Worm (Caenorhabditis elegans): ENCODE results near the gene glb-4.

glb-4 gene

ce11 chrII:11142571-11142970, 31.6 kb upstream of the glb-4 start, which contains the start of gene arrd-6:
Gene arrd-6 (plus strand): TSS chrII:11142739.
- TF ChIP-seq sma-9 (GFP tag; optimal IDR thresholded peaks at IDR 0.05) (no peak), sma-9 (tag; optimal IDR thresholded peaks at IDR 0.05) (no peak), nhr-23 (tag; optimal IDR thresholded peaks at IDR 0.05) (no peak), ztf-4 (tag; optimal IDR thresholded peaks at IDR 0.05) (no peak), Y55F3AM.14 (GFP tag; optimal IDR thresholded peaks at IDR 0.05) (no peak), skn-1 (tag; optimal IDR thresholded peaks at IDR 0.05) (no peak), ztf-11 (tag; optimal IDR thresholded peaks at IDR 0.05) (no peak), alr-1 (tag; optimal IDR thresholded peaks at IDR 0.05) (no peak), nhr-129 (tag; optimal IDR thresholded peaks at IDR 0.05) (peak; percentile 10)

ce11 chrII:11140140-11140539, 29.1 kb upstream of the glb-4 start, which contains the start of gene F40F8.4:
Gene F40F8.4 (minus strand): TSS chrII:11140240.
- no peak for TF ChIP-seq fos-1 (tag; optimal IDR thresholded peaks at IDR 0.05)

ce11 chrII:11135773-11136172, 24.8 kb upstream of the glb-4 start:
- TF ChIP-seq nhr-129 (tag; optimal IDR thresholded peaks at IDR 0.05), result peak; percentile 88
- TF ChIP-seq F13H6.1 (tag; optimal IDR thresholded peaks at IDR 0.05), result peak; percentile 11
- peak in 1 of 2 experiments; percentile 39 for TF ChIP-seq lsy-2 (tag; optimal IDR thresholded peaks at IDR 0.05)
- TF ChIP-seq nhr-10 (tag; optimal IDR thresholded peaks at IDR 0.05), result no peak

ce11 chrII:11134828-11135227, 23.8 kb upstream of the glb-4 start, which contains the start of gene F40F8.5:
Gene F40F8.5 (minus strand): TSS chrII:11134928.
- TF ChIP-seq nhr-21 (tag; optimal IDR thresholded peaks at IDR 0.05) (no peak), nhr-129 (tag; optimal IDR thresholded peaks at IDR 0.05) (no peak), snpc-4 (tag; optimal IDR thresholded peaks at IDR 0.05) (no peak), Y55F3AM.14 (GFP tag; optimal IDR thresholded peaks at IDR 0.05) (no peak), sma-3 (GFP tag; optimal IDR thresholded peaks at IDR 0.05) (no peak), lin-13 (GFP tag; optimal IDR thresholded peaks at IDR 0.05) (no peak), lin-11 (tag; optimal IDR thresholded peaks at IDR 0.05) (no peak), C34F6.9 (tag; optimal IDR thresholded peaks at IDR 0.05) (no peak), ZK546.5 (tag; optimal IDR thresholded peaks at IDR 0.05) (no peak), nhr-23 (tag; optimal IDR thresholded peaks at IDR 0.05) (no peak), ztf-11 (tag; optimal IDR thresholded peaks at IDR 0.05) (no peak), gmeb-1 (tag; optimal IDR thresholded peaks at IDR 0.05) (no peak), sma-9 (GFP tag; optimal IDR thresholded peaks at IDR 0.05) (no peak), sma-9 (tag; optimal IDR thresholded peaks at IDR 0.05) (no peak), elt-1 (tag; optimal IDR thresholded peaks at IDR 0.05) (no peak), ztf-4 (tag; optimal IDR thresholded peaks at IDR 0.05) (no peak), unc-62 (GFP tag; optimal IDR thresholded peaks at IDR 0.05) (no peak), ceh-82 (tag; optimal IDR thresholded peaks at IDR 0.05) (no peak)

ce11 chrII:11132542-11132941, 21.5 kb upstream of the glb-4 start, which contains the start of gene F40F8.11:
Gene F40F8.11 (minus strand): TSS chrII:11132590.
- no peak for TF ChIP-seq nhr-23 (tag; optimal IDR thresholded peaks at IDR 0.05)
- TF ChIP-seq gmeb-1 (tag; optimal IDR thresholded peaks at IDR 0.05), result peak; percentile 94
- TF ChIP-seq mab-5 (tag; optimal IDR thresholded peaks at IDR 0.05), result peak; percentile 44
- TF ChIP-seq Y55F3AM.14 (GFP tag; optimal IDR thresholded peaks at IDR 0.05), result no peak
- TF ChIP-seq crh-2 (tag; optimal IDR thresholded peaks at IDR 0.05), result peak; percentile 48
- peak; percentile 22 for TF ChIP-seq ztf-4 (tag; optimal IDR thresholded peaks at IDR 0.05)
- TF ChIP-seq peb-1 (tag; optimal IDR thresholded peaks at IDR 0.05), result no peak
- no peak for TF ChIP-seq nhr-6 (tag; optimal IDR thresholded peaks at IDR 0.05)
- TF ChIP-seq nhr-129 (tag; optimal IDR thresholded peaks at IDR 0.05), result peak; percentile 1
- TF ChIP-seq F13H6.1 (tag; optimal IDR thresholded peaks at IDR 0.05), result peak; percentile 15
- no peak for TF ChIP-seq ceh-16 (tag; optimal IDR thresholded peaks at IDR 0.05)
- TF ChIP-seq lin-39 (tag; optimal IDR thresholded peaks at IDR 0.05), result no peak
- TF ChIP-seq unc-55 (GFP tag; optimal IDR thresholded peaks at IDR 0.05), result peak; percentile 80
- no peak for TF ChIP-seq nhr-11 (tag; optimal IDR thresholded peaks at IDR 0.05)
- TF ChIP-seq elt-3 (tag; optimal IDR thresholded peaks at IDR 0.05), result no peak
- peak; percentile 54 for TF ChIP-seq lin-13 (GFP tag; optimal IDR thresholded peaks at IDR 0.05)
- no peak for TF ChIP-seq alr-1 (tag; optimal IDR thresholded peaks at IDR 0.05)
- no peak for TF ChIP-seq mdl-1 (tag; optimal IDR thresholded peaks at IDR 0.05)
- TF ChIP-seq snpc-4 (tag; optimal IDR thresholded peaks at IDR 0.05), result no peak
- peak; percentile 38 for TF ChIP-seq nhr-25 (tag; optimal IDR thresholded peaks at IDR 0.05)
- TF ChIP-seq C34F6.9 (tag; optimal IDR thresholded peaks at IDR 0.05), result peak; percentile 60
- no peak for TF ChIP-seq nhr-10 (tag; optimal IDR thresholded peaks at IDR 0.05)
- TF ChIP-seq sem-4 (tag; optimal IDR thresholded peaks at IDR 0.05), result no peak
- no peak for TF ChIP-seq lin-11 (tag; optimal IDR thresholded peaks at IDR 0.05)
- no peak for TF ChIP-seq ztf-1 (GFP tag; conservative IDR thresholded peaks at IDR 0.05)
- TF ChIP-seq nhr-21 (tag; optimal IDR thresholded peaks at IDR 0.05), result no peak
- peak; percentile 18 to 77 for TF ChIP-seq lsy-2 (tag; optimal IDR thresholded peaks at IDR 0.05)

Measured in whole organism, L2 larva.